Worm (Caenorhabditis elegans) whole organism, L4 larva: Measurements from ENCODE around the gene F59B10.5.

Source experiments
- D1046.2 ChIP-seq: fragments of 200-800 bp; sonication (Bioruptor generic); IDR thresholded peaks from 2 replicates; pipeline ENCODE4 v1.3.6; 2022; ENCODE audit warnings: missing genetic modification characterization, missing compliant biosample characterization
- F37D6.2 ChIP-seq: sonication (generic microtip); optimal IDR thresholded peaks from 2 replicates; lab custom pipeline; 2016; ENCODE audit warnings: mild to moderate bottlenecking, missing genetic modification characterization, missing compliant biosample characterization
- F44E2.7 ChIP-seq: fragments of 200-800 bp; sonication (Bioruptor generic); IDR thresholded peaks from 2 replicates; pipeline ENCODE4 v2.1.2; 2022; ENCODE audit warnings: missing genetic modification characterization, missing compliant biosample characterization
- T20F7.1 ChIP-seq: fragments of 200-800 bp; sonication (Bioruptor generic); optimal IDR thresholded peaks from 2 replicates; lab custom pipeline; 2018; ENCODE audit warnings: mild to moderate bottlenecking, missing genetic modification characterization, missing compliant biosample characterization
- T26A8.4 ChIP-seq: fragments of 200-800 bp; sonication (Bioruptor generic); IDR thresholded peaks from 2 replicates; pipeline ENCODE4 v1.3.6; 2022; ENCODE audit warnings: missing genetic modification characterization, missing compliant biosample characterization
- Y5F2A.4 ChIP-seq: fragments of 200-800 bp; sonication (Bioruptor generic); optimal IDR thresholded peaks from 2 replicates; lab custom pipeline; 2018; ENCODE audit warnings: mild to moderate bottlenecking, missing genetic modification characterization, missing compliant biosample characterization
- ZK546.5 ChIP-seq, 2 experiments: sonication (generic microtip); optimal IDR thresholded peaks; 2 replicates each; lab custom pipeline; 2017; ENCODE audit warnings: missing biosample characterization in 2 of 2, missing genetic modification characterization in 2 of 2
- aha-1 ChIP-seq: fragments of 150-350 bp; peaks from one replicate; lab custom pipeline; 2014; ENCODE audit warnings: missing biosample characterization, missing genetic modification characterization
- attf-4 ChIP-seq: sonication (generic microtip); optimal IDR thresholded peaks from 3 replicates; lab custom pipeline; 2017; ENCODE audit warnings: missing biosample characterization, missing genetic modification characterization
- ceh-20 ChIP-seq: fragments of 200-800 bp; sonication (Bioruptor generic); IDR thresholded peaks from 2 replicates; pipeline ENCODE4 v1.3.6; 2022; ENCODE audit warnings: missing genetic modification reagents, missing genetic modification characterization, missing compliant biosample characterization
- ceh-32 ChIP-seq: sonication (generic microtip); optimal IDR thresholded peaks from 2 replicates; lab custom pipeline; 2016; ENCODE audit warnings: mild to moderate bottlenecking, missing genetic modification characterization, missing compliant biosample characterization; ENCODE audit not compliant: poor library complexity
- ctbp-1 ChIP-seq: fragments of 200-800 bp; sonication (Bioruptor generic); IDR thresholded peaks from 2 replicates; pipeline ENCODE4 v1.3.6; 2022; ENCODE audit warnings: missing genetic modification reagents, missing genetic modification characterization, missing compliant biosample characterization
- daf-16 ChIP-seq, 3 experiments: sonication (generic microtip); optimal IDR thresholded peaks; 2 replicates each; lab custom pipeline; 2016 to 2017; ENCODE audit warnings: missing genetic modification characterization in 3 of 3, missing genetic modification reagents in 3 of 3, mild to moderate bottlenecking in 2 of 3, missing compliant biosample characterization in 2 of 3, missing biosample characterization in 1 of 3, moderate library complexity in 1 of 3
- daf-8 ChIP-seq: fragments of 200-800 bp; sonication (Bioruptor generic); IDR thresholded peaks from 2 replicates; pipeline ENCODE4 v1.3.6; 2022; ENCODE audit warnings: missing genetic modification characterization, missing compliant biosample characterization
- dpl-1 ChIP-seq: fragments of 150-350 bp; optimal IDR thresholded peaks from 2 replicates; lab custom pipeline; 2014; ENCODE audit warnings: missing biosample characterization, missing genetic modification reagents, missing genetic modification characterization
- dve-1 ChIP-seq: sonication (generic microtip); optimal IDR thresholded peaks from 2 replicates; lab custom pipeline; 2017; ENCODE audit warnings: antibody characterized with exemption, mild to moderate bottlenecking, missing genetic modification characterization, missing compliant biosample characterization; ENCODE audit not compliant: insufficient read depth
- egl-27 ChIP-seq: sonication (generic microtip); optimal IDR thresholded peaks from 3 replicates; lab custom pipeline; 2017; ENCODE audit warnings: missing biosample characterization, missing genetic modification reagents, missing genetic modification characterization
- gei-8 ChIP-seq: fragments of 200-800 bp; sonication (Bioruptor generic); optimal IDR thresholded peaks from 2 replicates; lab custom pipeline; 2018; ENCODE audit warnings: mild to moderate bottlenecking, missing genetic modification characterization, missing compliant biosample characterization
- hlh-11 ChIP-seq: fragments of 200-800 bp; sonication (Bioruptor generic); optimal IDR thresholded peaks from 2 replicates; lab custom pipeline; 2018; ENCODE audit warnings: mild to moderate bottlenecking, missing genetic modification characterization, missing compliant biosample characterization
- hlh-30 ChIP-seq: sonication (generic microtip); optimal IDR thresholded peaks from 2 replicates; lab custom pipeline; 2017; ENCODE audit warnings: antibody characterized with exemption, mild to moderate bottlenecking, missing genetic modification characterization, missing compliant biosample characterization; ENCODE audit not compliant: insufficient read depth
- hmg-1.1 ChIP-seq: fragments of 200-800 bp; sonication (Bioruptor generic); IDR thresholded peaks from 2 replicates; pipeline ENCODE4 v1.3.6; 2022; ENCODE audit warnings: missing genetic modification reagents, missing genetic modification characterization, missing compliant biosample characterization
- jun-1 ChIP-seq: fragments of 150-350 bp; optimal IDR thresholded peaks from 2 replicates; lab custom pipeline; 2014; ENCODE audit warnings: missing biosample characterization, missing genetic modification reagents, missing genetic modification characterization
- lim-7 ChIP-seq: fragments of 200-800 bp; sonication (Bioruptor generic); IDR thresholded peaks from 2 replicates; pipeline ENCODE4 v1.3.6; 2022; ENCODE audit warnings: missing genetic modification characterization, missing compliant biosample characterization
- lin-13 ChIP-seq: fragments of 150-350 bp; optimal IDR thresholded peaks from 2 replicates; lab custom pipeline; 2014; ENCODE audit warnings: missing biosample characterization, missing genetic modification reagents, missing genetic modification characterization
- lin-38 ChIP-seq: fragments of 200-800 bp; sonication (Bioruptor generic); IDR thresholded peaks from 2 replicates; pipeline ENCODE4 v1.3.6; 2022; ENCODE audit warnings: missing genetic modification reagents, missing genetic modification characterization, missing compliant biosample characterization
- lin-39 ChIP-seq: fragments of 150-350 bp; optimal IDR thresholded peaks from 2 replicates; lab custom pipeline; 2014; ENCODE audit warnings: missing biosample characterization, missing genetic modification reagents, missing genetic modification characterization
- lsy-2 ChIP-seq, 2 experiments: fragments of 150-350 bp in 1 of 2; sonication (generic microtip) in 1 of 2; optimal IDR thresholded peaks; 2 replicates each; lab custom pipeline; 2014 to 2017; ENCODE audit warnings: missing biosample characterization in 2 of 2, missing genetic modification characterization in 2 of 2
- mdl-1 ChIP-seq, 2 experiments: fragments of 150-350 bp in 1 of 2; sonication (generic microtip) in 1 of 2; optimal IDR thresholded peaks; 2 replicates each; lab custom pipeline; 2014 to 2017; ENCODE audit warnings: missing biosample characterization in 2 of 2, missing genetic modification characterization in 2 of 2
- mes-2 ChIP-seq: sonication (generic microtip); optimal IDR thresholded peaks from 2 replicates; lab custom pipeline; 2016; ENCODE audit warnings: missing genotype, mild to moderate bottlenecking, missing genetic modification characterization, missing compliant biosample characterization; ENCODE audit not compliant: poor library complexity, severe bottlenecking
- mxl-3 ChIP-seq: fragments of 200-800 bp; sonication (Bioruptor generic); optimal IDR thresholded peaks from 2 replicates; lab custom pipeline; 2018; ENCODE audit warnings: mild to moderate bottlenecking, missing genetic modification characterization, missing compliant biosample characterization
- nhr-102 ChIP-seq: sonication (generic microtip); optimal IDR thresholded peaks from 2 replicates; lab custom pipeline; 2016; ENCODE audit warnings: mild to moderate bottlenecking, missing genetic modification characterization, moderate library complexity, missing compliant biosample characterization
- nhr-111 ChIP-seq: fragments of 200-800 bp; sonication (Bioruptor generic); optimal IDR thresholded peaks from 2 replicates; lab custom pipeline; 2018; ENCODE audit warnings: mild to moderate bottlenecking, missing genetic modification characterization, missing compliant biosample characterization
- nhr-25 ChIP-seq: sonication (generic microtip); optimal IDR thresholded peaks from 2 replicates; lab custom pipeline; 2017; ENCODE audit warnings: missing genetic modification characterization, mild to moderate bottlenecking, missing compliant biosample characterization, antibody characterized with exemption, moderate library complexity, borderline replicate concordance; ENCODE audit not compliant: insufficient read depth
- nhr-28 ChIP-seq: fragments of 150-350 bp; optimal IDR thresholded peaks from 2 replicates; lab custom pipeline; 2014; ENCODE audit warnings: missing biosample characterization, missing genetic modification characterization
- nhr-48 ChIP-seq: sonication (generic microtip); optimal IDR thresholded peaks from 2 replicates; lab custom pipeline; 2016; ENCODE audit warnings: mild to moderate bottlenecking, missing genetic modification characterization, missing compliant biosample characterization
- pha-4 ChIP-seq, 2 experiments: fragments of 150-350 bp in 1 of 2; fragments of 200-800 bp in 1 of 2; sonication (Bioruptor generic) in 1 of 2; IDR thresholded peaks in 1 of 2; optimal IDR thresholded peaks in 1 of 2; 2 replicates each; pipeline versions ENCODE4 v1.3.6 to Lab custom; 2014 to 2022; ENCODE audit warnings: missing genetic modification characterization in 2 of 2, missing genetic modification reagents in 2 of 2, missing biosample characterization in 1 of 2, missing compliant biosample characterization in 1 of 2
- pqm-1 ChIP-seq: sonication (generic microtip); optimal IDR thresholded peaks from 2 replicates; lab custom pipeline; 2017; ENCODE audit warnings: missing biosample characterization, missing genetic modification characterization
- rbr-2 ChIP-seq: sonication (generic microtip); optimal IDR thresholded peaks from 2 replicates; lab custom pipeline; 2016; ENCODE audit warnings: missing genotype, missing genetic modification characterization, missing compliant biosample characterization
- saeg-2 ChIP-seq: fragments of 200-800 bp; sonication (Bioruptor generic); IDR thresholded peaks from 2 replicates; pipeline ENCODE4 v1.3.6; 2022; ENCODE audit warnings: missing genetic modification reagents, missing genetic modification characterization, missing compliant biosample characterization
- spr-1 ChIP-seq: sonication (generic microtip); optimal IDR thresholded peaks from 2 replicates; lab custom pipeline; 2016; ENCODE audit warnings: mild to moderate bottlenecking, missing genetic modification characterization, missing compliant biosample characterization
- tag-97 ChIP-seq: fragments of 200-800 bp; sonication (Bioruptor generic); IDR thresholded peaks from 2 replicates; pipeline ENCODE4 v1.3.6; 2022; ENCODE audit warnings: missing genetic modification characterization, missing compliant biosample characterization
- tra-1 ChIP-seq: fragments of 200-800 bp; sonication (Bioruptor generic); IDR thresholded peaks from 2 replicates; pipeline ENCODE4 v1.3.6; 2022; ENCODE audit warnings: missing genetic modification reagents, missing genetic modification characterization, missing compliant biosample characterization
- unc-62 ChIP-seq, 3 experiments: fragments of 150-350 bp in 1 of 3; sonication (generic microtip); optimal IDR thresholded peaks in 2 of 3; peaks in 1 of 3; 1 replicate in 1 of 3; 2 replicates in 2 of 3; lab custom pipeline; 2014 to 2017; ENCODE audit warnings: missing biosample characterization in 3 of 3, missing genetic modification characterization in 3 of 3, missing genetic modification reagents in 3 of 3, missing genotype in 1 of 3
- zip-2 ChIP-seq: fragments of 150-350 bp; optimal IDR thresholded peaks from 2 replicates; lab custom pipeline; 2014; ENCODE audit warnings: missing biosample characterization, missing genetic modification characterization
- ztf-7 ChIP-seq: fragments of 150-350 bp; optimal IDR thresholded peaks from 2 replicates; lab custom pipeline; 2014; ENCODE audit warnings: missing biosample characterization, missing genetic modification characterization

Gene F59B10.5

DNA sequence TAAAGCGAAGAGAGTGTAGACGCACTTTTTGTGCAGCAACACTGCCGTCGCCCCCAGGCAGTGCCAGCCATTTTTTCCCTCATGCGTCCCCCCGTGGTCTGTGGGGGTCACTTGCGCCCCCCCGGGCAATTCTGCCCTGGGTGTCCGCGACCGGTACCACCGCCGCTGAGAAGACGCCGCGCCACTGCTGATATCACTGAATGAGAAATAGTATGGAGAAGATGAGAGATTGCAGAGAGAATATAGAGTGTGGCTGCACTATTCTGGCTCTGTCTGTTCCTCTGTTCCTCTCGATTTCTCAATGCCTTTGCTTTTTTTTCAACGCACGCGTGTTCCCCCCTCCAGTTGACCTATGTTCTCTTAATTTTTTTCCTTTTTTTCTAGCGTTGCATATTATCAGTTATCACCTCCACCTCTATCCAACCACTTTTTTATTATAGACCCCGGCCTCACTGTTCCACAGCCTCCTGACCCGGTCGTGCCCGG lies 4.2 kb upstream of the F59B10.5 start, which contains the start of gene mab-10 (continued):
- TF ChIP-seq nhr-28 (peak; percentile 64), saeg-2 (GFP tag; lab: Robert Waterston, UW) (no peak), lin-38 (GFP tag; lab: Robert Waterston, UW) (0 out of 2 replicates have a peak, but pooled peaks have one; percentile 19), D1046.2 (GFP tag; lab: Robert Waterston, UW) (no peak), lsy-2 (tag; optimal IDR thresholded peaks at IDR 0.05; lab: Kevin White, UChicago) (peak in 1 of 2 experiments; percentile 53), gei-8 (peak; percentile 20), tra-1 (GFP tag; lab: Robert Waterston, UW) (no peak), nhr-111 (no peak), ceh-20 (GFP tag; lab: Robert Waterston, UW) (peak; percentile 46; the same call in 1 of the 2 replicates), mxl-3 (GFP tag; lab: Kevin White, UChicago) (peak; percentile 83), T20F7.1 (GFP tag; lab: Kevin White, UChicago) (no peak), lin-13 (no peak), aha-1 (peak; percentile 73), ceh-32 (tag; lab: Kevin White, UChicago) (peak; percentile 40), nhr-25 (tag; lab: Kevin White, UChicago) (peak; percentile 85), dve-1 (tag; lab: Kevin White, UChicago) (peak; percentile 67), ctbp-1 (0 out of 2 replicates have a peak, but pooled peaks have one; percentile 41), zip-2 (tag; lab: Kevin White, UChicago) (no peak), unc-62 (GFP tag; optimal IDR thresholded peaks at IDR 0.05 in 1 of 2; lab: Kevin White, UChicago) (no peak), unc-62 (tag; optimal IDR thresholded peaks at IDR 0.05; lab: Kevin White, UChicago) (no peak), hmg-1.1 (GFP tag; lab: Robert Waterston, UW) (peak; percentile 78), nhr-48 (tag; lab: Kevin White, UChicago) (peak; percentile 20), jun-1 (tag; lab: Kevin White, UChicago) (no peak), tag-97 (no peak), hlh-11 (peak; percentile 90), F37D6.2 (tag; lab: Kevin White, UChicago) (peak; percentile 17), ZK546.5 (tag; optimal IDR thresholded peaks at IDR 0.05; lab: Kevin White, UChicago) (no peak), ztf-7 (tag; lab: Kevin White, UChicago) (no peak), spr-1 (tag; lab: Kevin White, UChicago) (no peak), nhr-102 (tag; lab: Kevin White, UChicago) (peak; percentile 17), daf-16 (GFP tag; optimal IDR thresholded peaks at IDR 0.05; lab: Kevin White, UChicago) (peak in 1 of 2 experiments; percentile 26), daf-16 (tag; optimal IDR thresholded peaks at IDR 0.05; lab: Kevin White, UChicago) (peak; percentile 40), attf-4 (tag; lab: Kevin White, UChicago) (no peak), dpl-1 (GFP tag; lab: Kevin White, UChicago) (no peak), mdl-1 (tag; optimal IDR thresholded peaks at IDR 0.05; lab: Kevin White, UChicago) (peak; percentile 14 to 80), daf-8 (no peak), T26A8.4 (GFP tag; lab: Robert Waterston, UW) (0 out of 2 replicates have a peak, but pooled peaks have one; percentile 47), pqm-1 (tag; lab: Kevin White, UChicago) (peak; percentile 15), pha-4 (GFP tag; IDR thresholded peaks at IDR 0.05; lab: Robert Waterston, UW) (peak; percentile 17; the same call in 1 of the 2 replicates), pha-4 (tag; optimal IDR thresholded peaks at IDR 0.05; lab: Kevin White, UChicago) (peak; percentile 49), egl-27 (no peak), lin-39 (no peak), mes-2 (peak; percentile 55), rbr-2 (tag; lab: Kevin White, UChicago) (peak; percentile 52), hlh-30 (tag; lab: Kevin White, UChicago) (peak; percentile 85), F44E2.7 (GFP tag; lab: Robert Waterston, UW) (0 out of 2 replicates have a peak, but pooled peaks have one; percentile 19), lim-7 (GFP tag; lab: Robert Waterston, UW) (0 out of 2 replicates have a peak, but pooled peaks have one; percentile 7), Y5F2A.4 (GFP tag; lab: Kevin White, UChicago) (no peak)
